Worm (Caenorhabditis elegans) whole organism, L4/young adult: ENCODE data around the gene srv-24.
"Not testable (repeated sequence)": the region's sequence is repeated elsewhere in the genome, so short reads cannot be mapped to it uniquely, and the experiment has no call there.

Experiments
- W03F9.2 ChIP-seq: fragments of 150-350 bp; optimal IDR thresholded peaks from 2 replicates; lab custom pipeline; 2014; ENCODE audit warnings: missing biosample characterization, missing genetic modification characterization
- dao-5 ChIP-seq: sonication (generic microtip); optimal IDR thresholded peaks from 2 replicates; lab custom pipeline; 2016; ENCODE audit warnings: missing genotype, missing genetic modification characterization, moderate library complexity, missing compliant biosample characterization
- him-1 ChIP-seq: sonication (generic microtip); optimal IDR thresholded peaks from 2 replicates; lab custom pipeline; 2016; ENCODE audit warnings: missing genotype, missing genetic modification reagents, missing genetic modification characterization, missing compliant biosample characterization

DNA sequence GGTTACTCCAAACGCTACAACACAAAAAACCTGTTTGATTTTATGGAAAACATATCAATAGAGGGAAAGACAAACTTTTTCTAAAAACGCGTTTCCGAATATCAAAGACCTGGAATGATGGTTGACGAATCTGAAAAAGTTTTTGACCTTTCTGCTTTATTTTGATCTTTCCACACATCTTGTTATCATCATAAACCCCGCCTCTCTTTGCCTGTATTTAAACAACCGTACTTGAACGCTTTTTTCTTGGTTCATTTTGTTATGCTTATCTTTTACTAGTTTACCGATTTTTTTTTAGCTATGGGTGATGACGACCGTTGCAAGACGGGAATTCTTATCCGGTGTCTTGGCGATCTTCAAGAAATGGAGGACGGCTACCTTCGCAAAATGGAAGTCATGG lies 37.6 kb downstream of the srv-24 start, which contains the start of gene T13A10.2:
- not testable (repeated sequence) for TF ChIP-seq dao-5, W03F9.2, him-1 (tag; lab: Kevin White, UChicago)
